Fruit fly (Drosophila melanogaster): Measurements from ENCODE around the gene Smg6.

The Smg6 gene

dm6 chr3R:25056016-25056415 lies 22.8 kb upstream of the Smg6 start, which contains the start of the genes CG31111 and stac (continued):
- TF ChIP-seq CkIIα-i1 (GFP tag; IDR thresholded peaks at IDR 0.05) (no peak), corto (GFP tag; optimal IDR thresholded peaks at IDR 0.05) (no peak), scrt (GFP tag; optimal IDR thresholded peaks at IDR 0.05) (no peak), sqz (GFP tag; optimal IDR thresholded peaks at IDR 0.05) (no peak), CrebB (tag; optimal IDR thresholded peaks at IDR 0.05) (no peak), Doc3 (GFP tag; IDR thresholded peaks at IDR 0.05; ENCODE audit: partially characterized antibody) (no peak), unpg (GFP tag; optimal IDR thresholded peaks at IDR 0.05) (no peak), CG13775 (GFP tag; optimal IDR thresholded peaks at IDR 0.05) (no peak), Mad (GFP tag; optimal IDR thresholded peaks at IDR 0.05) (no peak), CG34224 (GFP tag; IDR thresholded peaks at IDR 0.05; ENCODE audit: partially characterized antibody) (no peak), fru (optimal IDR thresholded peaks at IDR 0.05) (no peak), CG1529 (GFP tag; optimal IDR thresholded peaks at IDR 0.05) (no peak), CG31224 (GFP tag; IDR thresholded peaks at IDR 0.05) (no peak), stc (GFP tag; IDR thresholded peaks at IDR 0.05) (no peak), CG4820 (GFP tag; optimal IDR thresholded peaks at IDR 0.05) (no peak), CG9797 (GFP tag; optimal IDR thresholded peaks at IDR 0.05) (peak; percentile 46), lilli (GFP tag; optimal IDR thresholded peaks at IDR 0.05) (no peak), caup (GFP tag; optimal IDR thresholded peaks at IDR 0.05; ENCODE audit: severe bottlenecking) (no peak), CG34376 (GFP tag; optimal IDR thresholded peaks at IDR 0.05) (peak; percentile 17), rib (GFP tag; IDR thresholded peaks at IDR 0.05) (no peak), Hr78 (GFP tag; optimal IDR thresholded peaks at IDR 0.05) (no peak), CG6272 (GFP tag; IDR thresholded peaks at IDR 0.05) (no peak), CG13624 (GFP tag; optimal IDR thresholded peaks at IDR 0.05) (no peak), CG7963 (GFP tag; IDR thresholded peaks at IDR 0.05; ENCODE audit: partially characterized antibody) (no peak), CG32532 (GFP tag; IDR thresholded peaks at IDR 0.05) (no peak), tio (GFP tag; optimal IDR thresholded peaks at IDR 0.05) (no peak), Stat92E (GFP tag; optimal IDR thresholded peaks at IDR 0.05) (no peak), CG6689 (GFP tag; IDR thresholded peaks at IDR 0.05) (no peak), jumu (GFP tag; optimal IDR thresholded peaks at IDR 0.05) (no peak), CG14050 (GFP tag; IDR thresholded peaks at IDR 0.05) (no peak), CG13123 (GFP tag; optimal IDR thresholded peaks at IDR 0.05) (no peak), CG30403 (GFP tag; optimal IDR thresholded peaks at IDR 0.05) (no peak), ems (GFP tag; optimal IDR thresholded peaks at IDR 0.05) (no peak), tup (GFP tag; optimal IDR thresholded peaks at IDR 0.05) (no peak), Ets65A (GFP tag) (no peak), CG14014 (GFP tag; IDR thresholded peaks at IDR 0.05) (no peak), zen2 (GFP tag; IDR thresholded peaks at IDR 0.05; ENCODE audit: partially characterized antibody) (no peak), CG15696 (tag; optimal IDR thresholded peaks at IDR 0.05) (no peak), Spps (tag; optimal IDR thresholded peaks at IDR 0.05) (no peak), Elba2 (GFP tag; optimal IDR thresholded peaks at IDR 0.05) (no peak), CG18011 (GFP tag; optimal IDR thresholded peaks at IDR 0.05) (no peak), pzg (GFP tag; optimal IDR thresholded peaks at IDR 0.05) (peak; percentile 44), CG11398 (GFP tag; optimal IDR thresholded peaks at IDR 0.05) (no peak), HLHmδ (GFP tag; optimal IDR thresholded peaks at IDR 0.05) (no peak), dysf (GFP tag; IDR thresholded peaks at IDR 0.05) (no peak), Adf1 (GFP tag; IDR thresholded peaks at IDR 0.05) (no peak), gsb (GFP tag; IDR thresholded peaks at IDR 0.05) (no peak), Gug (GFP tag; IDR thresholded peaks at IDR 0.05) (no peak), CG12071 (GFP tag; optimal IDR thresholded peaks at IDR 0.05) (no peak), tap (tag; optimal IDR thresholded peaks at IDR 0.05) (no peak), CG17829 (tag; optimal IDR thresholded peaks at IDR 0.05) (no peak), CG7786 (GFP tag; optimal IDR thresholded peaks at IDR 0.05) (no peak)

Data from whole organism, embryonic.